Worm (Caenorhabditis elegans) whole organism, L4/young adult: Measurements from ENCODE around the gene Y41E3.1.

Source experiments
- W03F9.2 ChIP-seq: fragments of 150-350 bp; optimal IDR thresholded peaks from 2 replicates; lab custom pipeline; 2014; ENCODE audit warnings: missing biosample characterization, missing genetic modification characterization
- dao-5 ChIP-seq: sonication (generic microtip); optimal IDR thresholded peaks from 2 replicates; lab custom pipeline; 2016; ENCODE audit warnings: missing genotype, missing genetic modification characterization, moderate library complexity, missing compliant biosample characterization
- him-1 ChIP-seq: sonication (generic microtip); optimal IDR thresholded peaks from 2 replicates; lab custom pipeline; 2016; ENCODE audit warnings: missing genotype, missing genetic modification reagents, missing genetic modification characterization, missing compliant biosample characterization

DNA sequence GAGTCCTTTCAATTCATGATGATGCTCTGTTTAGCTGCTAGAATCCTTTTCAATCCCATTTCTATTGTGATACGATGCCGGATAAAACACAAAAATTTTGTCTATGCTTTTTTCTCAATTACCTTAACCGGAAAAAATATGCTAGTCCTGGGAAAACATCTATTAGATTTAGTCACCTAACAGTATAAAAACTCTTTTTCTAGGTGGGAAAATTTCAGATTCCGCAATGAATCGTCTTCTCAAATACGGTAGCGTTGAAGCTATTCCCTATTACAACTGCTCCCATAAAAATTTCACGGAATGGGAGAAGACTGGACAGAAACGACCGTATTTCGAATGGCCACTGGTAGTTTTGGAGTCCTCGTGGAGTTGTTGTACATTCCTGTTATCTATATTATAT is 29.3 kb downstream of the Y41E3.1 start, which contains the start of gene Y57G11C.28:
- TF ChIP-seq W03F9.2 (tag; lab: Kevin White, UChicago): no peak
- TF ChIP-seq him-1 (tag; lab: Kevin White, UChicago): no peak
- TF ChIP-seq dao-5 (tag; lab: Kevin White, UChicago): no peak
